Worm (Caenorhabditis elegans) whole organism, L4 larva: Measurements from ENCODE around the gene acr-21.

Experiments
- ceh-28 ChIP-seq: fragments of 150-350 bp; optimal IDR thresholded peaks from 2 replicates; lab custom pipeline; 2014; ENCODE audit warnings: missing biosample characterization, missing genetic modification reagents, missing genetic modification characterization
- mxl-2 ChIP-seq: fragments of 200-800 bp; sonication (Bioruptor generic); conservative IDR thresholded peaks from 2 replicates; pipeline ENCODE4 v1.3.6; 2022; ENCODE audit warnings: missing genetic modification reagents, missing genetic modification characterization, missing compliant biosample characterization
- nhr-76 ChIP-seq: fragments of 150-350 bp; optimal IDR thresholded peaks from 2 replicates; lab custom pipeline; 2014; ENCODE audit warnings: missing biosample characterization, missing genetic modification characterization
- spr-1 ChIP-seq: sonication (generic microtip); optimal IDR thresholded peaks from 2 replicates; lab custom pipeline; 2016; ENCODE audit warnings: mild to moderate bottlenecking, missing genetic modification characterization, missing compliant biosample characterization

- TF ChIP-seq nhr-76 (tag; lab: Kevin White, UChicago) (no peak), ceh-28 (tag; lab: Kevin White, UChicago) (no peak), spr-1 (no peak), mxl-2 (GFP tag; lab: Robert Waterston, UW) (no peak)
Observed at ce11 chrIII:6601073-6601472, 19.4 kb downstream of the acr-21 start, which contains the start of gene let-765.
